Worm (Caenorhabditis elegans) whole organism, L3 larva: ENCODE results near the gene Y43F8B.10.

Experiments used
- R02D3.7 ChIP-seq: fragments of 150-350 bp; optimal IDR thresholded peaks from 2 replicates; lab custom pipeline; 2014; ENCODE audit warnings: missing biosample characterization, missing genetic modification characterization
- aly-2 ChIP-seq: fragments of 150-350 bp; optimal IDR thresholded peaks from 2 replicates; lab custom pipeline; 2014; ENCODE audit warnings: missing biosample characterization, missing genetic modification characterization
- ceh-16 ChIP-seq: sonication (generic microtip); optimal IDR thresholded peaks from 2 replicates; lab custom pipeline; 2017; ENCODE audit warnings: missing biosample characterization, missing genetic modification characterization
- hmg-11 ChIP-seq: sonication (generic microtip); optimal IDR thresholded peaks from 2 replicates; lab custom pipeline; 2016; ENCODE audit warnings: missing genetic modification characterization, missing compliant biosample characterization
- nhr-11 ChIP-seq: fragments of 150-350 bp; optimal IDR thresholded peaks from 2 replicates; lab custom pipeline; 2014; ENCODE audit warnings: missing biosample characterization, missing genetic modification characterization
- nhr-12 ChIP-seq: fragments of 150-350 bp; optimal IDR thresholded peaks from 2 replicates; lab custom pipeline; 2014; ENCODE audit warnings: missing biosample characterization, missing genetic modification characterization
- nhr-25 ChIP-seq: sonication (generic microtip); optimal IDR thresholded peaks from 2 replicates; lab custom pipeline; 2017; ENCODE audit warnings: missing biosample characterization, missing genetic modification characterization
- nhr-76 ChIP-seq: fragments of 150-350 bp; sonication (generic microtip); optimal IDR thresholded peaks from 5 replicates; lab custom pipeline; 2014; ENCODE audit warnings: missing biosample characterization, missing genetic modification characterization
- snpc-4 ChIP-seq: fragments of 150-350 bp; optimal IDR thresholded peaks from 2 replicates; lab custom pipeline; 2014; ENCODE audit warnings: missing biosample characterization, missing genetic modification characterization
- unc-39 ChIP-seq: sonication (generic microtip); optimal IDR thresholded peaks from 4 replicates; lab custom pipeline; 2017; ENCODE audit warnings: missing biosample characterization, missing genetic modification characterization

- TF ChIP-seq nhr-25 (tag; lab: Kevin White, UChicago) (no peak), unc-39 (tag; lab: Kevin White, UChicago) (no peak), nhr-12 (no peak), nhr-76 (no peak), R02D3.7 (tag; lab: Kevin White, UChicago) (no peak), hmg-11 (no peak), snpc-4 (tag; lab: Kevin White, UChicago) (no peak), nhr-11 (no peak), aly-2 (tag; lab: Kevin White, UChicago) (no peak), ceh-16 (tag; lab: Kevin White, UChicago) (no peak)
Observed at ce11 chrV:19491302-19491701, 17.0 kb downstream of the Y43F8B.10 start, which contains the start of gene Y43F8B.29.
